Worm (Caenorhabditis elegans) whole organism, early embryonic: ENCODE measurements around the gene lin-14.

Source experiments
- ama-1 ChIP-seq: fragments of 150-350 bp; optimal IDR thresholded peaks from 2 replicates; lab custom pipeline; 2014
- ets-7 ChIP-seq: sonication (generic microtip); optimal IDR thresholded peaks from 2 replicates; lab custom pipeline; 2016; ENCODE audit warnings: missing genotype, missing genetic modification characterization, missing compliant biosample characterization
- hnd-1 ChIP-seq: sonication (generic microtip); optimal IDR thresholded peaks from 2 replicates; lab custom pipeline; 2016; ENCODE audit warnings: missing genetic modification characterization, missing compliant biosample characterization
- sea-1 ChIP-seq: fragments of 200-800 bp; sonication (Bioruptor generic); conservative IDR thresholded peaks from 2 replicates; pipeline ENCODE4 v1.3.6; 2022; ENCODE audit warnings: missing genetic modification characterization, missing compliant biosample characterization
- tbx-37 ChIP-seq: fragments of 200-800 bp; sonication (Bioruptor generic); conservative IDR thresholded peaks from 2 replicates; pipeline ENCODE4 v1.3.6; 2022; ENCODE audit warnings: missing genetic modification reagents, missing genetic modification characterization, missing compliant biosample characterization
- tra-4 ChIP-seq: sonication (generic microtip); optimal IDR thresholded peaks from 2 replicates; lab custom pipeline; 2017; ENCODE audit warnings: missing genetic modification characterization, missing compliant biosample characterization

ce11 chrX:11465215-11465614 lies at the start of gene lin-14:
- TF ChIP-seq ama-1 (lab: Kevin White, UChicago) (no peak), sea-1 (GFP tag; lab: Robert Waterston, UW) (no peak), ets-7 (tag; lab: Kevin White, UChicago) (no peak), tbx-37 (GFP tag; lab: Robert Waterston, UW) (no peak), hnd-1 (no peak), tra-4 (tag; lab: Kevin White, UChicago) (no peak)
